In genomic region chrIII:12874606-12875066, ce11 we compare ENCODE assay signal across 3 worm cellular contexts.
TF ChIP-seq lines count a peak whose summit lies in the region.

Gene mrg-1, minus strand, starts transcription at chrIII:12874656.
Gene spcs-2, plus strand, starts transcription at chrIII:12875031.

TF ChIP-seq in whole organism, L1 larva, 84 proteins besides CTCF, POLR2A, EP300 and RAD21 (continued from another document and continues in another):
- TF ChIP-seq dsc-1 (tag; optimal IDR thresholded peaks at IDR 0.05; lab: Kevin White, UChicago): peak; percentile 87
- TF ChIP-seq hlh-17 (GFP tag; optimal IDR thresholded peaks at IDR 0.05; lab: Kevin White, UChicago; ENCODE audit: borderline replicate concordance): no peak
- peak; percentile 94 for TF ChIP-seq nhr-71 (tag; optimal IDR thresholded peaks at IDR 0.05; lab: Kevin White, UChicago)
- TF ChIP-seq fkh-4 (tag; optimal IDR thresholded peaks at IDR 0.05; lab: Kevin White, UChicago; ENCODE audit: borderline replicate concordance): peak; percentile 39
- no peak for TF ChIP-seq ama-1 (optimal IDR thresholded peaks at IDR 0.05; lab: Kevin White, UChicago)
- TF ChIP-seq nhr-47 (tag; optimal IDR thresholded peaks at IDR 0.05; lab: Kevin White, UChicago): peak; percentile 93
- peak; percentile 88 for TF ChIP-seq skn-1 (tag; optimal IDR thresholded peaks at IDR 0.05; lab: Kevin White, UChicago)
- no peak for TF ChIP-seq vab-15 (tag; optimal IDR thresholded peaks at IDR 0.05; lab: Kevin White, UChicago)
- no peak for TF ChIP-seq efl-3 (GFP tag; optimal IDR thresholded peaks at IDR 0.05; lab: Kevin White, UChicago)
- TF ChIP-seq hpl-2 (GFP tag; optimal IDR thresholded peaks at IDR 0.05; lab: Kevin White, UChicago): peak; percentile 74
- peak; percentile 99 for TF ChIP-seq F16B12.6 (tag; optimal IDR thresholded peaks at IDR 0.05; lab: Kevin White, UChicago)
- no peak for TF ChIP-seq sptf-1 (tag; optimal IDR thresholded peaks at IDR 0.05; lab: Kevin White, UChicago)
- TF ChIP-seq dpl-1 (GFP tag; optimal IDR thresholded peaks at IDR 0.05; lab: Kevin White, UChicago): peak; percentile 80 to 89 (median 87)
- TF ChIP-seq lin-35 (GFP tag; optimal IDR thresholded peaks at IDR 0.05; lab: Kevin White, UChicago): peak; percentile 85 to 92
- TF ChIP-seq fos-1 (tag; optimal IDR thresholded peaks at IDR 0.05; lab: Kevin White, UChicago): peak; percentile 83
- TF ChIP-seq aly-2 (tag; optimal IDR thresholded peaks at IDR 0.05; lab: Kevin White, UChicago): peak; percentile 11
- TF ChIP-seq ceh-88 (GFP tag; IDR thresholded peaks at IDR 0.05; lab: Robert Waterston, UW): peak; percentile 66
- peak; percentile 91 to 93 for TF ChIP-seq lsy-2 (tag; optimal IDR thresholded peaks at IDR 0.05; lab: Kevin White, UChicago)
- TF ChIP-seq ceh-8 (GFP tag; optimal IDR thresholded peaks at IDR 0.05; lab: Kevin White, UChicago): peak; percentile 70
- peak; percentile 61 for TF ChIP-seq elt-2 (tag; optimal IDR thresholded peaks at IDR 0.05; lab: Kevin White, UChicago)
- no peak for TF ChIP-seq ets-5 (GFP tag; IDR thresholded peaks at IDR 0.05; lab: Robert Waterston, UW)
- TF ChIP-seq jun-1 (tag; optimal IDR thresholded peaks at IDR 0.05; lab: Kevin White, UChicago): peak; percentile 54
- peak; percentile 88 for TF ChIP-seq lin-13 (GFP tag; optimal IDR thresholded peaks at IDR 0.05; lab: Kevin White, UChicago)
- no peak for TF ChIP-seq tlp-1 (tag; optimal IDR thresholded peaks at IDR 0.05; lab: Kevin White, UChicago)
- TF ChIP-seq C04F5.9 (tag; optimal IDR thresholded peaks at IDR 0.05; lab: Kevin White, UChicago): peak; percentile 80
- no peak for TF ChIP-seq mef-2 (tag; optimal IDR thresholded peaks at IDR 0.05; lab: Kevin White, UChicago)
- TF ChIP-seq sox-4 (tag; optimal IDR thresholded peaks at IDR 0.05; lab: Kevin White, UChicago): peak; percentile 78
- TF ChIP-seq lin-14 (GFP tag; optimal IDR thresholded peaks at IDR 0.05; lab: Kevin White, UChicago): peak; percentile 87
- TF ChIP-seq fkh-8 (tag; optimal IDR thresholded peaks at IDR 0.05; lab: Kevin White, UChicago): peak; percentile 87
- TF ChIP-seq unc-30 (tag; optimal IDR thresholded peaks at IDR 0.05; lab: Kevin White, UChicago): no peak
- TF ChIP-seq zip-4 (GFP tag; optimal IDR thresholded peaks at IDR 0.05; lab: Kevin White, UChicago): peak; percentile 71
- peak; percentile 90 to 91 (median 91) for TF ChIP-seq ceh-82 (tag; optimal IDR thresholded peaks at IDR 0.05; lab: Kevin White, UChicago)
- peak; percentile 73 for TF ChIP-seq nhr-77 (tag; optimal IDR thresholded peaks at IDR 0.05; lab: Kevin White, UChicago)
- peak; percentile 82 for TF ChIP-seq lin-15B (tag; optimal IDR thresholded peaks at IDR 0.05; lab: Kevin White, UChicago)
- TF ChIP-seq nhr-19 (GFP tag; conservative IDR thresholded peaks at IDR 0.05; lab: Robert Waterston, UW): peak; percentile 88
- TF ChIP-seq mab-9 (GFP tag; IDR thresholded peaks at IDR 0.05; lab: Robert Waterston, UW): 0 out of 2 replicates have a peak, but pooled peaks have one; percentile 21
- TF ChIP-seq egl-27 (tag; optimal IDR thresholded peaks at IDR 0.05; lab: Kevin White, UChicago): no peak
- peak; percentile 91 for TF ChIP-seq unc-86 (tag; optimal IDR thresholded peaks at IDR 0.05; lab: Kevin White, UChicago)
- TF ChIP-seq unc-98 (GFP tag; IDR thresholded peaks at IDR 0.05; lab: Robert Waterston, UW): peak; percentile 45; the same call in 1 of the 2 replicates
- TF ChIP-seq xbp-1 (tag; optimal IDR thresholded peaks at IDR 0.05; lab: Kevin White, UChicago): peak; percentile 97
- TF ChIP-seq swsn-7 (tag; optimal IDR thresholded peaks at IDR 0.05; lab: Kevin White, UChicago): peak; percentile 94
- peak; percentile 84 for TF ChIP-seq lir-3 (tag; optimal IDR thresholded peaks at IDR 0.05; lab: Kevin White, UChicago; ENCODE audit: poor library complexity)
- TF ChIP-seq ceh-90 (tag; optimal IDR thresholded peaks at IDR 0.05; lab: Kevin White, UChicago): no peak

TF ChIP-seq in whole organism, L3 larva, 47 proteins besides CTCF, POLR2A, EP300 and RAD21 (continued from another document):
- TF ChIP-seq nhr-12 (tag; optimal IDR thresholded peaks at IDR 0.05; lab: Kevin White, UChicago) (no peak), pqm-1 (tag; optimal IDR thresholded peaks at IDR 0.05; lab: Kevin White, UChicago) (peak; percentile 20), nhr-77 (tag; optimal IDR thresholded peaks at IDR 0.05; lab: Kevin White, UChicago) (peak; percentile 14), mdl-1 (tag; optimal IDR thresholded peaks at IDR 0.05; lab: Kevin White, UChicago) (no peak), pha-4 (tag; optimal IDR thresholded peaks at IDR 0.05; lab: Kevin White, UChicago) (peak; percentile 91), nhr-28 (tag; optimal IDR thresholded peaks at IDR 0.05; lab: Kevin White, UChicago) (no peak), lsy-12 (tag; optimal IDR thresholded peaks at IDR 0.05; lab: Kevin White, UChicago) (peak; percentile 77), ZK546.5 (tag; optimal IDR thresholded peaks at IDR 0.05; lab: Kevin White, UChicago) (no peak), nhr-237 (tag; optimal IDR thresholded peaks at IDR 0.05; lab: Kevin White, UChicago) (no peak), aly-2 (tag; optimal IDR thresholded peaks at IDR 0.05; lab: Kevin White, UChicago) (no peak), nhr-76 (tag; optimal IDR thresholded peaks at IDR 0.05; lab: Kevin White, UChicago) (no peak), ceh-28 (tag; optimal IDR thresholded peaks at IDR 0.05; lab: Kevin White, UChicago) (peak; percentile 93), ceh-9 (tag; optimal IDR thresholded peaks at IDR 0.05; lab: Kevin White, UChicago) (no peak), ceh-16 (tag; optimal IDR thresholded peaks at IDR 0.05; lab: Kevin White, UChicago) (no peak), egl-5 (tag; optimal IDR thresholded peaks at IDR 0.05; lab: Kevin White, UChicago) (peak; percentile 52), jun-1 (tag; optimal IDR thresholded peaks at IDR 0.05; lab: Kevin White, UChicago) (peak; percentile 54), nhr-23 (tag; optimal IDR thresholded peaks at IDR 0.05; lab: Kevin White, UChicago) (peak; percentile 90), fkh-2 (tag; optimal IDR thresholded peaks at IDR 0.05; lab: Kevin White, UChicago) (no peak), nhr-11 (tag; optimal IDR thresholded peaks at IDR 0.05; lab: Kevin White, UChicago) (no peak), nhr-25 (tag; optimal IDR thresholded peaks at IDR 0.05; lab: Kevin White, UChicago) (peak; percentile 85), ztf-11 (tag; optimal IDR thresholded peaks at IDR 0.05; lab: Kevin White, UChicago) (no peak), skn-1 (tag; optimal IDR thresholded peaks at IDR 0.05; lab: Kevin White, UChicago) (peak; percentile 70), eor-1 (tag; optimal IDR thresholded peaks at IDR 0.05; lab: Kevin White, UChicago) (no peak), nfya-1 (tag; optimal IDR thresholded peaks at IDR 0.05; lab: Kevin White, UChicago; ENCODE audit: insufficient read depth) (peak; percentile 88), fos-1 (tag; optimal IDR thresholded peaks at IDR 0.05; lab: Kevin White, UChicago) (peak; percentile 39), nhr-43 (tag; optimal IDR thresholded peaks at IDR 0.05; lab: Kevin White, UChicago; ENCODE audit: poor library complexity, severe bottlenecking) (peak; percentile 93), nhr-67 (tag; optimal IDR thresholded peaks at IDR 0.05; lab: Kevin White, UChicago) (peak; percentile 16), daf-12 (tag; optimal IDR thresholded peaks at IDR 0.05; lab: Kevin White, UChicago) (no peak)

TF ChIP-seq in whole organism, young adult, 124 proteins besides CTCF, POLR2A, EP300 and RAD21 (continued from another document and continues in another):
- TF ChIP-seq ztf-28 (GFP tag; IDR thresholded peaks at IDR 0.05; lab: Robert Waterston, UW) (peak; percentile 71; the same call in 1 of the 2 replicates), unc-62 (GFP tag; optimal IDR thresholded peaks at IDR 0.05; lab: Kevin White, UChicago) (no peak), Y56A3A.18 (GFP tag; IDR thresholded peaks at IDR 0.05; lab: Robert Waterston, UW) (no peak), zim-3 (tag; optimal IDR thresholded peaks at IDR 0.05; lab: Kevin White, UChicago) (no peak), B0336.3 (GFP tag; IDR thresholded peaks at IDR 0.05; lab: Robert Waterston, UW) (peak; percentile 81), pbrm-1 (GFP tag; IDR thresholded peaks at IDR 0.05; lab: Robert Waterston, UW) (peak; percentile 91), snpc-1.3 (tag; optimal IDR thresholded peaks at IDR 0.05; lab: Kevin White, UChicago; ENCODE audit: insufficient read depth) (peak; percentile 88), fkh-3 (tag; optimal IDR thresholded peaks at IDR 0.05; lab: Kevin White, UChicago) (no peak), B0035.1 (tag; optimal IDR thresholded peaks at IDR 0.05; lab: Kevin White, UChicago) (peak; percentile 1), lag-1 (GFP tag; IDR thresholded peaks at IDR 0.05; lab: Robert Waterston, UW) (no peak), egl-44 (GFP tag; IDR thresholded peaks at IDR 0.05; lab: Robert Waterston, UW) (peak; percentile 50; the same call in 1 of the 2 replicates), K11D2.4 (GFP tag; IDR thresholded peaks at IDR 0.05; lab: Robert Waterston, UW) (peak; percentile 82), B0261.1 (tag; optimal IDR thresholded peaks at IDR 0.05; lab: Kevin White, UChicago) (no peak), C06A6.2 (GFP tag; conservative IDR thresholded peaks at IDR 0.05; lab: Robert Waterston, UW) (peak; percentile 80), unc-130 (GFP tag; optimal IDR thresholded peaks at IDR 0.05; lab: Kevin White, UChicago) (peak; percentile 60), hrde-1 (tag; optimal IDR thresholded peaks at IDR 0.05; lab: Kevin White, UChicago; ENCODE audit: borderline replicate concordance) (peak; percentile 15), cebp-2 (GFP tag; IDR thresholded peaks at IDR 0.05; lab: Robert Waterston, UW) (no peak), mes-4 (tag; optimal IDR thresholded peaks at IDR 0.05; lab: Kevin White, UChicago) (no peak), atf-7 (tag; optimal IDR thresholded peaks at IDR 0.05; lab: Kevin White, UChicago) (peak; percentile 10), ccch-3 (GFP tag; optimal IDR thresholded peaks at IDR 0.05; lab: Kevin White, UChicago) (no peak), Y79H2A.3 (GFP tag; conservative IDR thresholded peaks at IDR 0.05; lab: Robert Waterston, UW) (0 out of 2 replicates have a peak, but pooled peaks have one; percentile 34), ceh-100 (GFP tag; IDR thresholded peaks at IDR 0.05; lab: Robert Waterston, UW) (peak; percentile 94), hlh-26 (GFP tag; conservative IDR thresholded peaks at IDR 0.05; lab: Robert Waterston, UW) (no peak), sptf-2 (GFP tag; optimal IDR thresholded peaks at IDR 0.05; lab: Kevin White, UChicago) (no peak), K12H6.12 (tag; optimal IDR thresholded peaks at IDR 0.05; lab: Kevin White, UChicago) (peak; percentile 52), F39B2.1 (GFP tag; IDR thresholded peaks at IDR 0.05; lab: Robert Waterston, UW) (no peak), aptf-3 (GFP tag; IDR thresholded peaks at IDR 0.05; lab: Robert Waterston, UW) (no peak), T07F8.4 (tag; optimal IDR thresholded peaks at IDR 0.05; lab: Kevin White, UChicago) (peak; percentile 50), rpc-1 (optimal IDR thresholded peaks at IDR 0.05; lab: Kevin White, UChicago) (peak; percentile 44), rpc-1 (tag; optimal IDR thresholded peaks at IDR 0.05; lab: Kevin White, UChicago) (peak; percentile 3), nfya-1 (tag; optimal IDR thresholded peaks at IDR 0.05; lab: Kevin White, UChicago; ENCODE audit: borderline replicate concordance, insufficient read depth) (no peak), athp-1 (tag; optimal IDR thresholded peaks at IDR 0.05; lab: Kevin White, UChicago) (peak; percentile 84), lin-26 (GFP tag; IDR thresholded peaks at IDR 0.05; lab: Robert Waterston, UW) (peak; percentile 48; the same call in 1 of the 2 replicates), nfyb-1 (GFP tag; IDR thresholded peaks at IDR 0.05; lab: Robert Waterston, UW) (peak; percentile 77), lin-35 (GFP tag; optimal IDR thresholded peaks at IDR 0.05; lab: Kevin White, UChicago) (peak in 2 of 3 experiments; percentile 46 to 90), snpc-1.1 (tag; optimal IDR thresholded peaks at IDR 0.05; lab: Kevin White, UChicago; ENCODE audit: insufficient read depth) (peak; percentile 26), ceh-79 (tag; optimal IDR thresholded peaks at IDR 0.05; lab: Kevin White, UChicago) (no peak), attf-6 (GFP tag; IDR thresholded peaks at IDR 0.05; lab: Robert Waterston, UW) (no peak), mcd-1 (GFP tag; IDR thresholded peaks at IDR 0.05; lab: Robert Waterston, UW) (peak; percentile 87), die-1 (tag; optimal IDR thresholded peaks at IDR 0.05; lab: Kevin White, UChicago) (no peak), hmg-1.2 (GFP tag; IDR thresholded peaks at IDR 0.05; lab: Robert Waterston, UW) (peak; percentile 64), hmg-20 (GFP tag; IDR thresholded peaks at IDR 0.05; lab: Robert Waterston, UW) (0 out of 2 replicates have a peak, but pooled peaks have one; percentile 13), F10E7.11 (tag; optimal IDR thresholded peaks at IDR 0.05; lab: Kevin White, UChicago) (no peak), nhr-90 (tag; optimal IDR thresholded peaks at IDR 0.05; lab: Kevin White, UChicago) (peak; percentile 35), aptf-2 (GFP tag; conservative IDR thresholded peaks at IDR 0.05; lab: Robert Waterston, UW) (0 out of 2 replicates have a peak, but pooled peaks have one; percentile 55), let-607 (tag; optimal IDR thresholded peaks at IDR 0.05; lab: Kevin White, UChicago) (peak in 1 of 2 experiments; percentile 49), ztf-22 (GFP tag; optimal IDR thresholded peaks at IDR 0.05; lab: Kevin White, UChicago) (no peak), nhr-27 (tag; optimal IDR thresholded peaks at IDR 0.05; lab: Kevin White, UChicago) (no peak), ztf-26 (tag; optimal IDR thresholded peaks at IDR 0.05; lab: Kevin White, UChicago) (peak; percentile 48), snpc-3.4 (tag; optimal IDR thresholded peaks at IDR 0.05; lab: Kevin White, UChicago) (peak; percentile 88), rcor-1 (GFP tag; IDR thresholded peaks at IDR 0.05; lab: Robert Waterston, UW) (peak; percentile 82), efl-1 (GFP tag; optimal IDR thresholded peaks at IDR 0.05; lab: Kevin White, UChicago) (peak; percentile 74), ceh-91 (GFP tag; IDR thresholded peaks at IDR 0.05; lab: Robert Waterston, UW) (peak; percentile 78), sdz-38 (tag; optimal IDR thresholded peaks at IDR 0.05; lab: Kevin White, UChicago) (no peak), ztf-25 (GFP tag; IDR thresholded peaks at IDR 0.05; lab: Robert Waterston, UW) (0 out of 2 replicates have a peak, but pooled peaks have one; percentile 68), F33H1.4 (GFP tag; IDR thresholded peaks at IDR 0.05; lab: Robert Waterston, UW) (peak; percentile 71), ceh-27 (GFP tag; optimal IDR thresholded peaks at IDR 0.05; lab: Kevin White, UChicago) (peak; percentile 71), somi-1 (GFP tag; optimal IDR thresholded peaks at IDR 0.05; lab: Kevin White, UChicago) (no peak), egrh-3 (GFP tag; IDR thresholded peaks at IDR 0.05; lab: Robert Waterston, UW) (peak; percentile 60), mel-28 (tag; optimal IDR thresholded peaks at IDR 0.05; lab: Kevin White, UChicago; ENCODE audit: borderline replicate concordance) (peak; percentile 18), F55B11.4 (tag; optimal IDR thresholded peaks at IDR 0.05; lab: Kevin White, UChicago; ENCODE audit: borderline replicate concordance, insufficient read depth) (no peak), dox-1 (GFP tag; IDR thresholded peaks at IDR 0.05; lab: Robert Waterston, UW) (peak; percentile 93), rec-8 (tag; optimal IDR thresholded peaks at IDR 0.05; lab: Kevin White, UChicago) (peak in 1 of 2 experiments; percentile 32), ceh-58 (GFP tag; IDR thresholded peaks at IDR 0.05; lab: Robert Waterston, UW) (no peak), lin-54 (GFP tag; optimal IDR thresholded peaks at IDR 0.05; lab: Kevin White, UChicago) (peak; percentile 95), Y95B8A.8 (GFP tag; IDR thresholded peaks at IDR 0.05; lab: Robert Waterston, UW) (0 out of 2 replicates have a peak, but pooled peaks have one; percentile 64), F52B5.7 (tag; optimal IDR thresholded peaks at IDR 0.05; lab: Kevin White, UChicago) (no peak), madf-3 (GFP tag; IDR thresholded peaks at IDR 0.05; lab: Robert Waterston, UW) (peak; percentile 89)
